Worm (Caenorhabditis elegans) whole organism, L2 larva: ENCODE results near the gene F17C11.4.

Experiments used
- F13H6.1 ChIP-seq: sonication (generic microtip); optimal IDR thresholded peaks from 2 replicates; lab custom pipeline; 2016; ENCODE audit warnings: missing genetic modification characterization, missing compliant biosample characterization
- aly-2 ChIP-seq: fragments of 150-350 bp; optimal IDR thresholded peaks from 2 replicates; lab custom pipeline; 2014; ENCODE audit warnings: missing biosample characterization, missing genetic modification characterization
- nhr-11 ChIP-seq: fragments of 150-350 bp; optimal IDR thresholded peaks from 2 replicates; lab custom pipeline; 2014; ENCODE audit warnings: missing biosample characterization, missing genetic modification characterization
- skn-1 ChIP-seq: sonication (generic microtip); optimal IDR thresholded peaks from 2 replicates; lab custom pipeline; 2017; ENCODE audit warnings: missing biosample characterization, missing genetic modification characterization
- unc-62 ChIP-seq: fragments of 150-350 bp; optimal IDR thresholded peaks from 2 replicates; lab custom pipeline; 2014; ENCODE audit warnings: missing biosample characterization, missing genetic modification reagents, missing genetic modification characterization
- ztf-11 ChIP-seq: sonication (generic microtip); optimal IDR thresholded peaks from 2 replicates; lab custom pipeline; 2017; ENCODE audit warnings: missing biosample characterization, missing genetic modification characterization

DNA sequence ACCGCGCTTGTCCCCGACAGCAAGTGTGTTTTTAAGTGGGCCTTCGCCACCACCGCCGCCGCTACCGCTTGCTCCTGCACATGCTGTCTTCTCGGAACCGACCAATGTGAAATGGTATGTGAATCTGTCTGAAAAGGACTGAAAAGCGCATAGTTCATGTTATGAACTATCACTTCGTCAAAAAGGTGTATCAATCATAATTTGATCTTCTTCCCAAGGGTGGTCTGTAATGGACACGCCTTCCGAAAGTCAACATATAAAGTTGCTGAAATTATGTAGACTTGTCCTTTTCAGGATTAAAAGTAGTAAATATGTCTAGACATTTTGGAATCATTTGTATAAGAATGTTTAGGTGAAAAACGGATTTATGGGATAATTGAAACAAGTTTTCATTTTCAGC lies 9.5 kb upstream of the F17C11.4 start, which contains the start of gene zip-9:
- no peak for TF ChIP-seq aly-2 (tag; lab: Kevin White, UChicago)
- TF ChIP-seq unc-62 (GFP tag; lab: Kevin White, UChicago) = no peak
- TF ChIP-seq nhr-11 (tag; lab: Kevin White, UChicago) = no peak
- TF ChIP-seq skn-1 (tag; lab: Kevin White, UChicago) = no peak
- no peak for TF ChIP-seq ztf-11 (tag; lab: Kevin White, UChicago)
- TF ChIP-seq F13H6.1 (tag; lab: Kevin White, UChicago) = no peak
